Worm (Caenorhabditis elegans) whole organism, late embryonic: Measurements from ENCODE around the gene C16C8.20.

Source experiments
- hlh-8 ChIP-seq: sonication (generic microtip); optimal IDR thresholded peaks from 2 replicates; lab custom pipeline; 2016; ENCODE audit warnings: missing genotype, missing genetic modification characterization, missing compliant biosample characterization
- pha-4 ChIP-seq: fragments of 150-350 bp; optimal IDR thresholded peaks from 2 replicates; lab custom pipeline; 2018; ENCODE audit warnings: missing biosample characterization, missing genetic modification reagents, missing genetic modification characterization

ce11 chrII:3416528-3416927 is 30.2 kb upstream of the C16C8.20 start, which contains the start of gene nep-6:
- TF ChIP-seq hlh-8 (tag; lab: Kevin White, UChicago): no peak
- no peak for TF ChIP-seq pha-4 (tag; lab: Kevin White, UChicago)
